Fruit fly (Drosophila melanogaster): ENCODE results near the gene Fcp3C.

- TF ChIP-seq Hr78 (GFP tag; optimal IDR thresholded peaks at IDR 0.05) (no peak), Myc (optimal IDR thresholded peaks at IDR 0.05) (no peak), rgr (GFP tag; optimal IDR thresholded peaks at IDR 0.05) (no peak), woc (GFP tag; optimal IDR thresholded peaks at IDR 0.05) (no peak), OdsH (GFP tag; optimal IDR thresholded peaks at IDR 0.05) (no peak), N (GFP tag; optimal IDR thresholded peaks at IDR 0.05) (no peak), psq (GFP tag; optimal IDR thresholded peaks at IDR 0.05) (no peak), pan (optimal IDR thresholded peaks at IDR 0.05) (no peak), Hnf4 (GFP tag; optimal IDR thresholded peaks at IDR 0.05) (no peak), dmrt93B (GFP tag; optimal IDR thresholded peaks at IDR 0.05) (no peak), fru (GFP tag; optimal IDR thresholded peaks at IDR 0.05) (no peak), CrebA (GFP tag; optimal IDR thresholded peaks at IDR 0.05; ENCODE audit: borderline replicate concordance) (no peak), CG32264 (GFP tag; optimal IDR thresholded peaks at IDR 0.05) (no peak), Sp1 (GFP tag; optimal IDR thresholded peaks at IDR 0.05) (no peak)
Measured at dm6 chrX:3152280-3152679, 22.0 kb downstream of the Fcp3C start.
